Worm (Caenorhabditis elegans): ENCODE measurements around the gene C09H10.9.

Gene C09H10.9

ce11 chrII:11129517-11129916 is 25.3 kb downstream of the C09H10.9 start, which contains the start of gene F40F8.12:
Gene F40F8.12 (plus strand): TSS chrII:11129817.
- TF ChIP-seq madf-6 (GFP tag; IDR thresholded peaks at IDR 0.05) (peak; percentile 42; the same call in 1 of the 2 replicates), bed-1 (GFP tag; IDR thresholded peaks at IDR 0.05) (no peak), ztf-28 (GFP tag; IDR thresholded peaks at IDR 0.05) (no peak), B0035.1 (tag; optimal IDR thresholded peaks at IDR 0.05) (no peak), lsl-1 (GFP tag; optimal IDR thresholded peaks at IDR 0.05) (peak; percentile 54), hlh-26 (GFP tag; conservative IDR thresholded peaks at IDR 0.05) (no peak), ceh-58 (GFP tag; IDR thresholded peaks at IDR 0.05) (no peak), Y53F4B.3 (GFP tag; IDR thresholded peaks at IDR 0.05) (no peak), madf-8 (GFP tag; conservative IDR thresholded peaks at IDR 0.05) (peak; percentile 45)

- TF ChIP-seq mcd-1 (GFP tag; IDR thresholded peaks at IDR 0.05) (peak; percentile 82), ZK185.1 (tag; optimal IDR thresholded peaks at IDR 0.05; ENCODE audit: poor library complexity, severe bottlenecking) (no peak), lin-35 (GFP tag; optimal IDR thresholded peaks at IDR 0.05) (peak in 1 of 3 experiments; percentile 59), nhr-27 (tag; optimal IDR thresholded peaks at IDR 0.05) (no peak), lin-54 (GFP tag; optimal IDR thresholded peaks at IDR 0.05) (peak; percentile 55), B0019.2 (GFP tag; conservative IDR thresholded peaks at IDR 0.05) (no peak), efl-1 (GFP tag; optimal IDR thresholded peaks at IDR 0.05) (peak; percentile 65), B0261.1 (tag; optimal IDR thresholded peaks at IDR 0.05) (no peak)
Measured at ce11 chrII:11132542-11132941, 28.3 kb downstream of the C09H10.9 start, which contains the start of gene F40F8.11. Gene F40F8.11 (minus strand): TSS chrII:11132590.

- no peak for TF ChIP-seq akir-1 (GFP tag; optimal IDR thresholded peaks at IDR 0.05)
- TF ChIP-seq aptf-2 (GFP tag; conservative IDR thresholded peaks at IDR 0.05): no peak
- TF ChIP-seq snpc-4 (GFP tag; optimal IDR thresholded peaks at IDR 0.05): no peak
- no peak for TF ChIP-seq snpc-4 (tag; optimal IDR thresholded peaks at IDR 0.05)
- no peak for TF ChIP-seq athp-1 (tag; optimal IDR thresholded peaks at IDR 0.05)
- no peak for TF ChIP-seq madf-8 (GFP tag; conservative IDR thresholded peaks at IDR 0.05)
- no peak for TF ChIP-seq snpc-1.3 (tag; optimal IDR thresholded peaks at IDR 0.05; ENCODE audit: insufficient read depth)
- no peak for TF ChIP-seq ceh-91 (GFP tag; IDR thresholded peaks at IDR 0.05)
- no peak for TF ChIP-seq somi-1 (GFP tag; optimal IDR thresholded peaks at IDR 0.05)
- no peak for TF ChIP-seq K12H6.12 (tag; optimal IDR thresholded peaks at IDR 0.05)
Measured at ce11 chrII:11134828-11135227, 30.6 kb downstream of the C09H10.9 start, which contains the start of gene F40F8.5. Gene F40F8.5 (minus strand): TSS chrII:11134928.

- TF ChIP-seq nhr-80 (tag; optimal IDR thresholded peaks at IDR 0.05) (peak; percentile 18), Y56A3A.18 (GFP tag; IDR thresholded peaks at IDR 0.05) (no peak)
Measured at ce11 chrII:11135773-11136172, 31.5 kb downstream of the C09H10.9 start.

- TF ChIP-seq ztf-18 (tag; optimal IDR thresholded peaks at IDR 0.05) (no peak), nhr-120 (GFP tag; IDR thresholded peaks at IDR 0.05) (no peak), egl-18 (GFP tag; IDR thresholded peaks at IDR 0.05) (no peak), gei-17 (GFP tag; optimal IDR thresholded peaks at IDR 0.05) (no peak)
Measured at ce11 chrII:11140140-11140539, 35.9 kb downstream of the C09H10.9 start, which contains the start of gene F40F8.4. Gene F40F8.4 (minus strand): TSS chrII:11140240.
